Worm (Caenorhabditis elegans) whole organism, late embryonic: ENCODE results near the gene K02D10.4.

Experiments
- C38D4.7 ChIP-seq: fragments of 200-800 bp; sonication (Bioruptor generic); optimal IDR thresholded peaks from 2 replicates; lab custom pipeline; 2018; ENCODE audit warnings: mild to moderate bottlenecking, missing genetic modification characterization, moderate library complexity, missing compliant biosample characterization
- elt-2 ChIP-seq: sonication (generic microtip); optimal IDR thresholded peaks from 2 replicates; lab custom pipeline; 2016; ENCODE audit warnings: missing genetic modification reagents, missing genetic modification characterization, missing compliant biosample characterization
- fax-1 ChIP-seq: sonication (generic microtip); optimal IDR thresholded peaks from 2 replicates; lab custom pipeline; 2016; ENCODE audit warnings: missing genotype, missing genetic modification characterization, missing compliant biosample characterization
- hlh-15 ChIP-seq: sonication (generic microtip); optimal IDR thresholded peaks from 2 replicates; lab custom pipeline; 2016; ENCODE audit warnings: missing genetic modification characterization, missing compliant biosample characterization
- lim-6 ChIP-seq: sonication (generic microtip); optimal IDR thresholded peaks from 2 replicates; lab custom pipeline; 2016; ENCODE audit warnings: missing genetic modification characterization, missing compliant biosample characterization
- mec-3 ChIP-seq: sonication (generic microtip); optimal IDR thresholded peaks from 2 replicates; lab custom pipeline; 2016; ENCODE audit warnings: borderline replicate concordance, missing genetic modification characterization, missing compliant biosample characterization
- nfya-1 ChIP-seq: sonication (generic microtip); optimal IDR thresholded peaks from 2 replicates; lab custom pipeline; 2017; ENCODE audit warnings: missing genetic modification characterization, mild to moderate bottlenecking, missing compliant biosample characterization, antibody characterized with exemption, moderate library complexity
- pha-4 ChIP-seq: fragments of 150-350 bp; optimal IDR thresholded peaks from 2 replicates; lab custom pipeline; 2018; ENCODE audit warnings: missing biosample characterization, missing genetic modification reagents, missing genetic modification characterization
- unc-42 ChIP-seq: sonication (generic microtip); optimal IDR thresholded peaks from 2 replicates; lab custom pipeline; 2016; ENCODE audit warnings: missing genotype, missing genetic modification characterization, missing compliant biosample characterization

ce11 chrIII:8791235-8791634 lies 11.4 kb upstream of the K02D10.4 start, which contains the start of the genes zfp-1 and F54F2.14:
- TF ChIP-seq pha-4 (tag; lab: Kevin White, UChicago) (no peak), lim-6 (tag; lab: Kevin White, UChicago) (no peak), unc-42 (tag; lab: Kevin White, UChicago) (no peak), fax-1 (no peak), C38D4.7 (GFP tag; lab: Kevin White, UChicago) (no peak), hlh-15 (tag; lab: Kevin White, UChicago) (no peak), nfya-1 (tag; lab: Kevin White, UChicago) (no peak), mec-3 (tag; lab: Kevin White, UChicago) (no peak), elt-2 (tag; lab: Kevin White, UChicago) (no peak)
